Worm (Caenorhabditis elegans) whole organism, late embryonic: ENCODE data around the gene ncr-1.

Source experiments
- C08G9.2 ChIP-seq: sonication (generic microtip); optimal IDR thresholded peaks from 2 replicates; lab custom pipeline; 2016; ENCODE audit warnings: mild to moderate bottlenecking, missing genetic modification characterization, moderate library complexity, missing compliant biosample characterization
- ama-1 ChIP-seq: fragments of 150-350 bp; optimal IDR thresholded peaks from 2 replicates; lab custom pipeline; 2014
- hlh-8 ChIP-seq: sonication (generic microtip); optimal IDR thresholded peaks from 2 replicates; lab custom pipeline; 2016; ENCODE audit warnings: missing genotype, missing genetic modification characterization, missing compliant biosample characterization
- mec-3 ChIP-seq: sonication (generic microtip); optimal IDR thresholded peaks from 2 replicates; lab custom pipeline; 2016; ENCODE audit warnings: borderline replicate concordance, missing genetic modification characterization, missing compliant biosample characterization
- nfya-1 ChIP-seq: sonication (generic microtip); optimal IDR thresholded peaks from 2 replicates; lab custom pipeline; 2017; ENCODE audit warnings: missing genetic modification characterization, mild to moderate bottlenecking, missing compliant biosample characterization, antibody characterized with exemption, moderate library complexity
- nhr-11 ChIP-seq: fragments of 150-350 bp; optimal IDR thresholded peaks from 2 replicates; lab custom pipeline; 2014; ENCODE audit warnings: missing biosample characterization, missing genetic modification characterization
- pag-3 ChIP-seq: sonication (generic microtip); optimal IDR thresholded peaks from 2 replicates; lab custom pipeline; 2016; ENCODE audit warnings: missing compliant biosample characterization, missing genetic modification characterization, borderline replicate concordance
- tbx-2 ChIP-seq: sonication (generic microtip); optimal IDR thresholded peaks from 2 replicates; lab custom pipeline; 2016; ENCODE audit warnings: missing genetic modification characterization, missing compliant biosample characterization
- tbx-7 ChIP-seq: sonication (generic microtip); optimal IDR thresholded peaks from 2 replicates; lab custom pipeline; 2016; ENCODE audit warnings: missing genotype, missing genetic modification characterization, missing compliant biosample characterization
- ttx-3 ChIP-seq: sonication (generic microtip); optimal IDR thresholded peaks from 2 replicates; lab custom pipeline; 2016; ENCODE audit warnings: missing genetic modification reagents, missing genetic modification characterization, missing compliant biosample characterization
- unc-86 ChIP-seq: sonication (generic microtip); optimal IDR thresholded peaks from 2 replicates; lab custom pipeline; 2016; ENCODE audit warnings: missing genetic modification characterization, missing compliant biosample characterization
- ztf-16 ChIP-seq: sonication (generic microtip); optimal IDR thresholded peaks from 2 replicates; lab custom pipeline; 2017; ENCODE audit warnings: missing genetic modification characterization, missing compliant biosample characterization

ce11 chrX:4466218-4466617, 22.4 kb downstream of the ncr-1 start, which contains the start of gene nmur-3:
- TF ChIP-seq unc-86, result no peak
- no peak for TF ChIP-seq pag-3 (tag; lab: Kevin White, UChicago)
- no peak for TF ChIP-seq nhr-11 (tag; lab: Kevin White, UChicago)
- TF ChIP-seq ttx-3, result no peak
- TF ChIP-seq tbx-7, result no peak
- TF ChIP-seq C08G9.2 (tag; lab: Kevin White, UChicago), result no peak
- no peak for TF ChIP-seq ztf-16 (tag; lab: Kevin White, UChicago)
- TF ChIP-seq nfya-1 (tag; lab: Kevin White, UChicago), result no peak
- TF ChIP-seq ama-1 (lab: Kevin White, UChicago), result no peak
- TF ChIP-seq tbx-2 (tag; lab: Kevin White, UChicago), result no peak
- TF ChIP-seq mec-3 (tag; lab: Kevin White, UChicago), result no peak
- no peak for TF ChIP-seq hlh-8 (tag; lab: Kevin White, UChicago)
